Worm (Caenorhabditis elegans) whole organism, L4 larva: ENCODE measurements around the gene Y54G11A.2.

Experiments used
- F10B5.3 ChIP-seq: sonication (generic microtip); optimal IDR thresholded peaks from 2 replicates; lab custom pipeline; 2016; ENCODE audit warnings: mild to moderate bottlenecking, missing genetic modification characterization, missing compliant biosample characterization
- F37D6.2 ChIP-seq: sonication (generic microtip); optimal IDR thresholded peaks from 2 replicates; lab custom pipeline; 2016; ENCODE audit warnings: mild to moderate bottlenecking, missing genetic modification characterization, missing compliant biosample characterization
- F44E2.7 ChIP-seq: fragments of 200-800 bp; sonication (Bioruptor generic); IDR thresholded peaks from 2 replicates; pipeline ENCODE4 v2.1.2; 2022; ENCODE audit warnings: missing genetic modification characterization, missing compliant biosample characterization
- F49E8.2 ChIP-seq: sonication (generic microtip); optimal IDR thresholded peaks from 2 replicates; lab custom pipeline; 2016; ENCODE audit warnings: missing compliant biosample characterization, mild to moderate bottlenecking, missing genetic modification characterization, borderline replicate concordance
- T20F7.1 ChIP-seq: fragments of 200-800 bp; sonication (Bioruptor generic); optimal IDR thresholded peaks from 2 replicates; lab custom pipeline; 2018; ENCODE audit warnings: mild to moderate bottlenecking, missing genetic modification characterization, missing compliant biosample characterization
- Y5F2A.4 ChIP-seq: fragments of 200-800 bp; sonication (Bioruptor generic); optimal IDR thresholded peaks from 2 replicates; lab custom pipeline; 2018; ENCODE audit warnings: mild to moderate bottlenecking, missing genetic modification characterization, missing compliant biosample characterization
- aha-1 ChIP-seq: fragments of 150-350 bp; peaks from one replicate; lab custom pipeline; 2014; ENCODE audit warnings: missing biosample characterization, missing genetic modification characterization
- ama-1 ChIP-seq: fragments of 150-350 bp; optimal IDR thresholded peaks from 2 replicates; lab custom pipeline; 2014; ENCODE audit warnings: inconsistent platforms, mixed read lengths
- ceh-20 ChIP-seq: fragments of 200-800 bp; sonication (Bioruptor generic); IDR thresholded peaks from 2 replicates; pipeline ENCODE4 v1.3.6; 2022; ENCODE audit warnings: missing genetic modification reagents, missing genetic modification characterization, missing compliant biosample characterization
- ceh-28 ChIP-seq: fragments of 150-350 bp; optimal IDR thresholded peaks from 2 replicates; lab custom pipeline; 2014; ENCODE audit warnings: missing biosample characterization, missing genetic modification reagents, missing genetic modification characterization
- ceh-44 ChIP-seq: fragments of 200-800 bp; sonication (Bioruptor generic); IDR thresholded peaks from 2 replicates; pipeline ENCODE4 v1.3.6; 2022; ENCODE audit warnings: missing genetic modification reagents, missing genetic modification characterization, missing compliant biosample characterization
- ces-1 ChIP-seq: fragments of 150-350 bp; sonication (generic microtip); optimal IDR thresholded peaks from 4 replicates; lab custom pipeline; 2014; ENCODE audit warnings: missing biosample characterization, missing genetic modification reagents, missing genetic modification characterization
- daf-19 ChIP-seq: fragments of 200-800 bp; sonication (Bioruptor generic); conservative IDR thresholded peaks from 2 replicates; pipeline ENCODE4 v1.3.6; 2022; ENCODE audit warnings: missing genetic modification characterization, missing compliant biosample characterization
- fos-1 ChIP-seq: fragments of 150-350 bp; optimal IDR thresholded peaks from 2 replicates; lab custom pipeline; 2014; ENCODE audit warnings: missing biosample characterization, missing genetic modification characterization
- lin-1 ChIP-seq: fragments of 200-800 bp; sonication (Bioruptor generic); IDR thresholded peaks from 2 replicates; pipeline ENCODE4 v1.3.6; 2022; ENCODE audit warnings: missing genetic modification reagents, missing genetic modification characterization, missing compliant biosample characterization
- lin-29 ChIP-seq: fragments of 200-800 bp; sonication (Bioruptor generic); IDR thresholded peaks from 2 replicates; pipeline ENCODE4 v1.3.6; 2022; ENCODE audit warnings: missing genetic modification reagents, missing genetic modification characterization, missing compliant biosample characterization
- lsy-2 ChIP-seq, 2 experiments: fragments of 150-350 bp in 1 of 2; sonication (generic microtip) in 1 of 2; optimal IDR thresholded peaks; 2 replicates each; lab custom pipeline; 2014 to 2017; ENCODE audit warnings: missing biosample characterization in 2 of 2, missing genetic modification characterization in 2 of 2
- madf-9 ChIP-seq: fragments of 200-800 bp; sonication (Bioruptor generic); conservative IDR thresholded peaks from 2 replicates; pipeline ENCODE4 v1.3.6; 2022; ENCODE audit warnings: missing genetic modification reagents, missing genetic modification characterization, missing compliant biosample characterization
- mdt-29 ChIP-seq: fragments of 200-800 bp; sonication (Bioruptor generic); IDR thresholded peaks from 2 replicates; pipeline ENCODE4 v1.3.6; 2022; ENCODE audit warnings: missing genetic modification reagents, missing genetic modification characterization, missing compliant biosample characterization
- mep-1 ChIP-seq: fragments of 150-350 bp; sonication (generic microtip); optimal IDR thresholded peaks from 3 replicates; lab custom pipeline; 2014; ENCODE audit warnings: missing biosample characterization, missing genetic modification characterization
- nhr-111 ChIP-seq: fragments of 200-800 bp; sonication (Bioruptor generic); optimal IDR thresholded peaks from 2 replicates; lab custom pipeline; 2018; ENCODE audit warnings: mild to moderate bottlenecking, missing genetic modification characterization, missing compliant biosample characterization
- nhr-25 ChIP-seq: sonication (generic microtip); optimal IDR thresholded peaks from 2 replicates; lab custom pipeline; 2017; ENCODE audit warnings: missing genetic modification characterization, mild to moderate bottlenecking, missing compliant biosample characterization, antibody characterized with exemption, moderate library complexity, borderline replicate concordance; ENCODE audit not compliant: insufficient read depth
- nhr-41 ChIP-seq: fragments of 200-800 bp; sonication (Bioruptor generic); IDR thresholded peaks from 2 replicates; pipeline ENCODE4 v1.3.6; 2022; ENCODE audit warnings: missing genetic modification reagents, missing genetic modification characterization, missing compliant biosample characterization
- nhr-48 ChIP-seq: sonication (generic microtip); optimal IDR thresholded peaks from 2 replicates; lab custom pipeline; 2016; ENCODE audit warnings: mild to moderate bottlenecking, missing genetic modification characterization, missing compliant biosample characterization
- pqm-1 ChIP-seq: sonication (generic microtip); optimal IDR thresholded peaks from 2 replicates; lab custom pipeline; 2017; ENCODE audit warnings: missing biosample characterization, missing genetic modification characterization
- rbr-2 ChIP-seq: sonication (generic microtip); optimal IDR thresholded peaks from 2 replicates; lab custom pipeline; 2016; ENCODE audit warnings: missing genotype, missing genetic modification characterization, missing compliant biosample characterization
- set-16 ChIP-seq: fragments of 200-800 bp; sonication (Bioruptor generic); IDR thresholded peaks from 2 replicates; pipeline ENCODE4 v1.3.6; 2022; ENCODE audit warnings: missing genetic modification reagents, missing genetic modification characterization, missing compliant biosample characterization
- skn-1 ChIP-seq: fragments of 150-350 bp; optimal IDR thresholded peaks from 2 replicates; lab custom pipeline; 2014; ENCODE audit warnings: missing biosample characterization, missing genetic modification characterization
- snpc-1.2 ChIP-seq: fragments of 200-800 bp; sonication (Bioruptor generic); IDR thresholded peaks from 2 replicates; pipeline ENCODE4 v1.3.6; 2022; ENCODE audit warnings: missing genetic modification reagents, missing genetic modification characterization, missing compliant biosample characterization
- spr-1 ChIP-seq: sonication (generic microtip); optimal IDR thresholded peaks from 2 replicates; lab custom pipeline; 2016; ENCODE audit warnings: mild to moderate bottlenecking, missing genetic modification characterization, missing compliant biosample characterization
- spr-3 ChIP-seq: fragments of 200-800 bp; sonication (Bioruptor generic); optimal IDR thresholded peaks from 2 replicates; lab custom pipeline; 2018; ENCODE audit warnings: mild to moderate bottlenecking, missing genetic modification characterization, missing compliant biosample characterization
- unc-130 ChIP-seq: sonication (generic microtip); optimal IDR thresholded peaks from 2 replicates; lab custom pipeline; 2016; ENCODE audit warnings: missing genetic modification reagents, missing genetic modification characterization, missing compliant biosample characterization
- zag-1 ChIP-seq: fragments of 150-350 bp; optimal IDR thresholded peaks from 2 replicates; lab custom pipeline; 2014; ENCODE audit warnings: missing biosample characterization, missing genetic modification characterization
- zip-2 ChIP-seq: fragments of 150-350 bp; optimal IDR thresholded peaks from 2 replicates; lab custom pipeline; 2014; ENCODE audit warnings: missing biosample characterization, missing genetic modification characterization

Y54G11A.2 gene

ce11 chrII:14214109-14214508, 38.0 kb upstream of the Y54G11A.2 start, which contains the start of gene Y48B6A.10:
Gene Y48B6A.10, plus strand, starts transcription at chrII:14214409.
- TF ChIP-seq mep-1 (no peak), F44E2.7 (GFP tag; lab: Robert Waterston, UW) (no peak), rbr-2 (tag; lab: Kevin White, UChicago) (no peak), F37D6.2 (tag; lab: Kevin White, UChicago) (no peak), daf-19 (GFP tag; lab: Robert Waterston, UW) (no peak), T20F7.1 (GFP tag; lab: Kevin White, UChicago) (no peak), ceh-20 (GFP tag; lab: Robert Waterston, UW) (no peak), madf-9 (no peak), zip-2 (no peak), mdt-29 (GFP tag; lab: Robert Waterston, UW) (no peak), ama-1 (lab: Kevin White, UChicago) (no peak), spr-1 (no peak), nhr-48 (tag; lab: Kevin White, UChicago) (no peak), lin-1 (GFP tag; lab: Robert Waterston, UW) (no peak), nhr-41 (no peak), ceh-28 (no peak), ceh-44 (no peak)

ce11 chrII:14218142-14218541, 34.0 kb upstream of the Y54G11A.2 start:
- TF ChIP-seq spr-3 (GFP tag; lab: Kevin White, UChicago) (no peak), pqm-1 (tag; lab: Kevin White, UChicago) (no peak), F49E8.2 (tag; lab: Kevin White, UChicago) (peak; percentile 77), unc-130 (GFP tag; lab: Kevin White, UChicago) (peak; percentile 31), lin-29 (GFP tag; lab: Robert Waterston, UW) (no peak), Y5F2A.4 (GFP tag; lab: Kevin White, UChicago) (no peak), fos-1 (tag; lab: Kevin White, UChicago) (no peak), ces-1 (GFP tag; lab: Kevin White, UChicago) (no peak), F10B5.3 (tag; lab: Kevin White, UChicago) (no peak)

ce11 chrII:14226175-14226574, 26.0 kb upstream of the Y54G11A.2 start, which contains the start of gene Y48B6A.13:
Gene Y48B6A.13, minus strand, starts transcription at chrII:14226275.
- TF ChIP-seq set-16 (GFP tag; lab: Robert Waterston, UW), result 0 out of 2 replicates have a peak, but pooled peaks have one; percentile 10
- TF ChIP-seq lsy-2 (tag; optimal IDR thresholded peaks at IDR 0.05; lab: Kevin White, UChicago), result no peak

ce11 chrII:14230075-14230474, 22.1 kb upstream of the Y54G11A.2 start:
- TF ChIP-seq set-16 (GFP tag; lab: Robert Waterston, UW) (peak; percentile 80), zag-1 (no peak)

- TF ChIP-seq ces-1 (GFP tag; lab: Kevin White, UChicago), result no peak
- TF ChIP-seq skn-1 (tag; lab: Kevin White, UChicago), result no peak
- TF ChIP-seq snpc-1.2, result no peak
- TF ChIP-seq nhr-25 (tag; lab: Kevin White, UChicago), result no peak
- no peak for TF ChIP-seq set-16 (GFP tag; lab: Robert Waterston, UW)
- peak; percentile 92 for TF ChIP-seq aha-1 (tag; lab: Kevin White, UChicago)
- no peak for TF ChIP-seq T20F7.1 (GFP tag; lab: Kevin White, UChicago)
- TF ChIP-seq nhr-111 (GFP tag; lab: Kevin White, UChicago), result no peak
Observed at ce11 chrII:14230938-14231337, 21.2 kb upstream of the Y54G11A.2 start.
